Worm (Caenorhabditis elegans): ENCODE data around the gene fbxb-1.

DNA sequence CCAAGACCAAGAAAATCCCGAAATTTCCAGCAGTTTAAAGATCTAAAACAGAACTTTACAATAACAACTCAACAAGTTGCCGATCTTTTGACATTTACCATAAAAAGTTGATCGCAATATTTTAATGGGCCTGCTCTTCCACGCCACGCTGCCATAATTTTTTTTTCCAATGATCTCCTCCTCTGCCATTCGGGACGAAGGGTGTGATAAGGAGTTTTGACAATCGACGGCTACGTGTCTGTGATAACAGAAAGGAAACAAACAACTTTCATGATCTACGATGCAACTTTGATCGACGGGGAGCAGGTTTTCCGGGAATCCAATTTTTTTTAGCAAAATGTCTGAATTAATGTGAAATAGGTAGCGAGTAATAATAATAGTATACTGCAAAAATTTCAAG is 33.2 kb upstream of the fbxb-1 start:
- TF ChIP-seq pha-4 (tag; optimal IDR thresholded peaks at IDR 0.05) (no peak), unc-86 (tag; optimal IDR thresholded peaks at IDR 0.05) (no peak), fkh-10 (GFP tag; optimal IDR thresholded peaks at IDR 0.05) (no peak), ets-4 (tag; optimal IDR thresholded peaks at IDR 0.05) (no peak), pax-1 (tag; optimal IDR thresholded peaks at IDR 0.05) (no peak), syd-9 (tag; optimal IDR thresholded peaks at IDR 0.05) (no peak), ceh-19 (GFP tag; optimal IDR thresholded peaks at IDR 0.05) (no peak), gmeb-2 (tag; optimal IDR thresholded peaks at IDR 0.05) (no peak), nhr-11 (tag; optimal IDR thresholded peaks at IDR 0.05) (no peak), elt-2 (tag; optimal IDR thresholded peaks at IDR 0.05) (peak; percentile 65), pqm-1 (tag; optimal IDR thresholded peaks at IDR 0.05) (no peak)
